In genomic region chrX:16085865-16086592, dm6 we compare ENCODE assay signal across 2 fruit fly cellular contexts.
TF ChIP-seq lines count a peak whose summit lies in the region.

No protein-coding gene starts in this region.

TF ChIP-seq in whole organism, embryonic, 481 proteins besides CTCF, POLR2A, EP300 and RAD21 (continued from another document and continues in another):
- TF ChIP-seq CG12769 (tag; optimal IDR thresholded peaks at IDR 0.05; lab: Kevin White, UChicago) (no peak), cwo (GFP tag; optimal IDR thresholded peaks at IDR 0.05; lab: Kevin White, UChicago) (no peak), CG15696 (tag; optimal IDR thresholded peaks at IDR 0.05; lab: Kevin White, UChicago) (no peak), bsh (GFP tag; optimal IDR thresholded peaks at IDR 0.05; lab: Kevin White, UChicago) (peak in 1 of 2 experiments; percentile 36), CG8089 (GFP tag; optimal IDR thresholded peaks at IDR 0.05; lab: Kevin White, UChicago) (no peak), org-1 (GFP tag; optimal IDR thresholded peaks at IDR 0.05; lab: Kevin White, UChicago) (peak; percentile 33), trem (tag; optimal IDR thresholded peaks at IDR 0.05; lab: Kevin White, UChicago) (no peak), pita (GFP tag; optimal IDR thresholded peaks at IDR 0.05; lab: Kevin White, UChicago) (no peak), CG7963 (GFP tag; IDR thresholded peaks at IDR 0.05; lab: Robert Waterston, UW; ENCODE audit: partially characterized antibody) (no peak), CG34224 (GFP tag; IDR thresholded peaks at IDR 0.05; lab: Robert Waterston, UW; ENCODE audit: partially characterized antibody) (no peak), CG8944 (GFP tag; optimal IDR thresholded peaks at IDR 0.05; lab: Kevin White, UChicago) (no peak), CG18262 (tag; optimal IDR thresholded peaks at IDR 0.05; lab: Kevin White, UChicago) (peak; percentile 44), YL-1 (GFP tag; optimal IDR thresholded peaks at IDR 0.05; lab: Kevin White, UChicago) (no peak), D (optimal IDR thresholded peaks at IDR 0.05; lab: Kevin White, UChicago) (no peak), D (GFP tag; optimal IDR thresholded peaks at IDR 0.05; lab: Kevin White, UChicago) (peak; percentile 4), CG43689 (GFP tag; IDR thresholded peaks at IDR 0.05; lab: Robert Waterston, UW) (no peak), sob (GFP tag; IDR thresholded peaks at IDR 0.05; lab: Robert Waterston, UW) (0 out of 2 replicates have a peak, but pooled peaks have one; percentile 6), B-H2 (GFP tag; optimal IDR thresholded peaks at IDR 0.05; lab: Kevin White, UChicago) (no peak), gsb (GFP tag; IDR thresholded peaks at IDR 0.05; lab: Robert Waterston, UW) (no peak), emc (GFP tag; optimal IDR thresholded peaks at IDR 0.05; lab: Kevin White, UChicago) (no peak), sr (GFP tag; IDR thresholded peaks at IDR 0.05; lab: Robert Waterston, UW) (no peak), CG10366 (GFP tag; IDR thresholded peaks at IDR 0.05; lab: Robert Waterston, UW) (no peak), chinmo (GFP tag; IDR thresholded peaks at IDR 0.05; lab: Robert Waterston, UW; ENCODE audit: partially characterized antibody) (no peak), CG2120 (GFP tag; optimal IDR thresholded peaks at IDR 0.05; lab: Kevin White, UChicago) (peak; percentile 27), bcd (GFP tag; optimal IDR thresholded peaks at IDR 0.05; lab: Kevin White, UChicago) (no peak), Ssrp (tag; optimal IDR thresholded peaks at IDR 0.05; lab: Kevin White, UChicago) (no peak), CG13775 (GFP tag; optimal IDR thresholded peaks at IDR 0.05; lab: Kevin White, UChicago) (no peak), CG7786 (GFP tag; optimal IDR thresholded peaks at IDR 0.05; lab: Kevin White, UChicago) (peak; percentile 5), H2.0 (GFP tag; IDR thresholded peaks at IDR 0.05; lab: Robert Waterston, UW) (0 out of 2 replicates have a peak, but pooled peaks have one; percentile 22), CG12391 (tag; optimal IDR thresholded peaks at IDR 0.05; lab: Kevin White, UChicago) (peak; percentile 41), lab (GFP tag; optimal IDR thresholded peaks at IDR 0.05; lab: Kevin White, UChicago) (no peak), CG10543 (GFP tag; optimal IDR thresholded peaks at IDR 0.05; lab: Kevin White, UChicago) (no peak), tna (GFP tag; IDR thresholded peaks at IDR 0.05; lab: Robert Waterston, UW; ENCODE audit: partially characterized antibody) (no peak), CG6689 (GFP tag; IDR thresholded peaks at IDR 0.05; lab: Robert Waterston, UW) (peak; percentile 44; the same call in 1 of the 2 replicates), CG6254 (GFP tag; optimal IDR thresholded peaks at IDR 0.05; lab: Kevin White, UChicago) (no peak), CG11695 (GFP tag; IDR thresholded peaks at IDR 0.05; lab: Robert Waterston, UW) (peak; percentile 59; the same call in 2 of the 3 replicates), ken (GFP tag; IDR thresholded peaks at IDR 0.05; lab: Robert Waterston, UW) (no peak), Sry-δ (GFP tag; optimal IDR thresholded peaks at IDR 0.05; lab: Kevin White, UChicago) (no peak), hb (GFP tag; IDR thresholded peaks at IDR 0.05; lab: Robert Waterston, UW; ENCODE audit: partially characterized antibody) (no peak), pb (GFP tag; optimal IDR thresholded peaks at IDR 0.05; lab: Kevin White, UChicago) (no peak), cas (GFP tag; IDR thresholded peaks at IDR 0.05; lab: Robert Waterston, UW) (no peak), CG4820 (GFP tag; optimal IDR thresholded peaks at IDR 0.05; lab: Kevin White, UChicago) (no peak), sqz (GFP tag; optimal IDR thresholded peaks at IDR 0.05; lab: Kevin White, UChicago) (no peak), Hmr (GFP tag; optimal IDR thresholded peaks at IDR 0.05; lab: Kevin White, UChicago) (no peak), Rfx (GFP tag; IDR thresholded peaks at IDR 0.05; lab: Robert Waterston, UW) (no peak), ab (GFP tag; optimal IDR thresholded peaks at IDR 0.05; lab: Kevin White, UChicago) (no peak), scrt (GFP tag; optimal IDR thresholded peaks at IDR 0.05; lab: Kevin White, UChicago) (no peak), fd96Cb (tag; optimal IDR thresholded peaks at IDR 0.05; lab: Kevin White, UChicago) (peak; percentile 10), Usf (GFP tag; optimal IDR thresholded peaks at IDR 0.05; lab: Kevin White, UChicago) (no peak), grau (tag; optimal IDR thresholded peaks at IDR 0.05; lab: Kevin White, UChicago) (peak; percentile 44), unc-4 (GFP tag; IDR thresholded peaks at IDR 0.05; lab: Robert Waterston, UW; ENCODE audit: partially characterized antibody) (no peak), CG2875 (GFP tag; optimal IDR thresholded peaks at IDR 0.05; lab: Kevin White, UChicago) (no peak), HLH4C (GFP tag; IDR thresholded peaks at IDR 0.05; lab: Robert Waterston, UW; ENCODE audit: partially characterized antibody) (no peak), Ptx1 (GFP tag; IDR thresholded peaks at IDR 0.05; lab: Robert Waterston, UW) (no peak), ems (GFP tag; optimal IDR thresholded peaks at IDR 0.05; lab: Kevin White, UChicago) (no peak), CG14667 (GFP tag; IDR thresholded peaks at IDR 0.05; lab: Robert Waterston, UW) (no peak), Jarid2 (GFP tag; optimal IDR thresholded peaks at IDR 0.05; lab: Kevin White, UChicago) (no peak), Aef1 (GFP tag; IDR thresholded peaks at IDR 0.05; lab: Robert Waterston, UW) (no peak), ind (GFP tag; optimal IDR thresholded peaks at IDR 0.05; lab: Kevin White, UChicago) (peak; percentile 13), CG6272 (GFP tag; IDR thresholded peaks at IDR 0.05; lab: Robert Waterston, UW) (no peak), Neu2 (GFP tag; optimal IDR thresholded peaks at IDR 0.05; lab: Kevin White, UChicago; ENCODE audit: borderline replicate concordance) (no peak), salm (tag; optimal IDR thresholded peaks at IDR 0.05; lab: Kevin White, UChicago) (no peak), BEAF-32 (GFP tag; optimal IDR thresholded peaks at IDR 0.05; lab: Kevin White, UChicago) (no peak), CG9817 (tag; optimal IDR thresholded peaks at IDR 0.05; lab: Kevin White, UChicago) (no peak), sima (GFP tag; optimal IDR thresholded peaks at IDR 0.05; lab: Kevin White, UChicago) (no peak), trh (GFP tag; optimal IDR thresholded peaks at IDR 0.05; lab: Kevin White, UChicago) (no peak), danr (GFP tag; IDR thresholded peaks at IDR 0.05; lab: Robert Waterston, UW) (no peak)

TF ChIP-seq in whole organism, prepupa, 60 proteins besides CTCF, POLR2A, EP300 and RAD21 (continued from another document):
- TF ChIP-seq CG4318 (GFP tag; optimal IDR thresholded peaks at IDR 0.05; lab: Kevin White, UChicago) (peak; percentile 32), CG3032 (tag; optimal IDR thresholded peaks at IDR 0.05; lab: Kevin White, UChicago) (no peak), CG6276 (GFP tag; optimal IDR thresholded peaks at IDR 0.05; lab: Kevin White, UChicago) (no peak), OdsH (GFP tag; optimal IDR thresholded peaks at IDR 0.05; lab: Kevin White, UChicago) (peak; percentile 52), CG7368 (GFP tag; optimal IDR thresholded peaks at IDR 0.05; lab: Kevin White, UChicago) (no peak), CG8119 (GFP tag; IDR thresholded peaks at IDR 0.05; lab: Robert Waterston, UW) (no peak; the same call in 2 of the 3 replicates), pdm3 (GFP tag; optimal IDR thresholded peaks at IDR 0.05; lab: Kevin White, UChicago) (peak; percentile 47), CG6163 (GFP tag; IDR thresholded peaks at IDR 0.05; lab: Robert Waterston, UW) (no peak), CG8319 (GFP tag; optimal IDR thresholded peaks at IDR 0.05; lab: Kevin White, UChicago) (peak; percentile 13), spab (GFP tag; optimal IDR thresholded peaks at IDR 0.05; lab: Kevin White, UChicago) (peak; percentile 24), CG6808 (GFP tag; optimal IDR thresholded peaks at IDR 0.05; lab: Kevin White, UChicago) (no peak), CG3919 (GFP tag; optimal IDR thresholded peaks at IDR 0.05; lab: Kevin White, UChicago) (no peak)
